Worm (Caenorhabditis elegans) whole organism, early embryonic: ENCODE results near the gene mtq-2.
"Not testable (repeated sequence)": the region's sequence is repeated elsewhere in the genome, so short reads cannot be mapped to it uniquely, and the experiment has no call there.

Experiments used
- pes-1 ChIP-seq: fragments of 200-800 bp; sonication (Bioruptor generic); IDR thresholded peaks from 2 replicates; pipeline ENCODE4 v1.3.6; 2022; ENCODE audit warnings: missing genetic modification reagents, missing genetic modification characterization, missing compliant biosample characterization
- scrt-1 ChIP-seq: fragments of 200-800 bp; sonication (Bioruptor generic); IDR thresholded peaks from 2 replicates; pipeline ENCODE4 v1.3.6; 2022; ENCODE audit warnings: missing genetic modification characterization, missing compliant biosample characterization
- sea-1 ChIP-seq: fragments of 200-800 bp; sonication (Bioruptor generic); conservative IDR thresholded peaks from 2 replicates; pipeline ENCODE4 v1.3.6; 2022; ENCODE audit warnings: missing genetic modification characterization, missing compliant biosample characterization

DNA sequence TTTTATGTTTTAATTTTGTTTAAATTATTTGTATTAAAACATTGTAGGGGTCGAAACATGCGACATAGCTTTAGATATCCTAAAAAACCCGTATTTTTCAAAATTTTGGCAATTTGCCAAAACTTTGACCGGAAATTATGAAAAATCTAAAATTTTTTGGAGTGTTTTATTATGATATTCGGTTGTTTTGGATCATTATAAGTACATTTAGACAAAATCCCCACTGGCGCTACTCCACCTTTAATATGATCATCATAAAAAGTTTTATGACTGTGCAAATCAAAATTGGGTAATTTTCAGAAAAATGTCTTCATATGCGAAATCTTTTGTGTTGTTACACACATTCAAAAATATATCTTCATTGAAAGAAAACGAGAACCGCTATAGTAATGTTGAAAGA, 35.5 kb downstream of the mtq-2 start, which contains the start of gene math-18:
- TF ChIP-seq pes-1; scrt-1 (GFP tag; lab: Robert Waterston, UW); sea-1: not testable (repeated sequence)
